Worm (Caenorhabditis elegans): Measurements from ENCODE around the gene str-160.
"Not testable (repeated sequence)": the region's sequence is repeated elsewhere in the genome, so short reads cannot be mapped to it uniquely, and the experiment has no call there.

DNA sequence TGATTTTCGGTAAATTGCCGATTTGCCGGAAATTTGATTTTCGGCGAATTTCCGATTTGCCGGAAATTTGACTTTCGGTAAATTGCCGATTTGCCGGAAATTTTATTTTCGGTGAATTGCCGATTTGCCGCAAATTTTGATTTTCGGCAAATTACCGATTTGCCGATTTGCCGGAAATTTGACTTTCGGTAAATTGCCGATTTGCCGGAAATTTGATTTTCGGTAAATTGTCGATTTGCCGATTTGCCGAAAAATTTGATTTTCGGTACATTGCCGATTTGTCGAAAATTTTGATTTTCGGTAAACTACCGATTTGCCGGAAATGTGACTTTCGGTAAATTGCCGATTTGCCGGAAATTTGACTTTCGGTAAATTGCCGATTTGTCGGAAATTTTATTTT is 20.9 kb upstream of the str-160 start:
- not testable (repeated sequence) for TF ChIP-seq ama-1 (optimal IDR thresholded peaks at IDR 0.05); nhr-102 (tag; optimal IDR thresholded peaks at IDR 0.05); dve-1 (tag; optimal IDR thresholded peaks at IDR 0.05; ENCODE audit: insufficient read depth)
